Fruit fly (Drosophila melanogaster) whole organism, embryonic: ENCODE results near the gene Srp9.
A peak's percentile ranks its signal among the peaks of the same experiment; 100 is the strongest.

Experiments used
- Adf1 ChIP-seq: fragments of 200-800 bp; sonication (Bioruptor generic); IDR thresholded peaks from 2 replicates; pipeline ENCODE4 v1.3.6; 2022; ENCODE audit warnings: missing biosample characterization, missing genetic modification characterization
- Blimp-1 ChIP-seq: fragments of 200-800 bp; sonication (Bioruptor generic); optimal IDR thresholded peaks from 3 replicates; lab custom pipeline; 2018; ENCODE audit warnings: missing biosample characterization, missing genetic modification characterization, mild to moderate bottlenecking, moderate library complexity, missing genetic modification reagents
- CG10565 ChIP-seq: fragments of 200-800 bp; sonication (Bioruptor generic); optimal IDR thresholded peaks from 3 replicates; lab custom pipeline; 2016; ENCODE audit warnings: missing biosample characterization, mild to moderate bottlenecking, missing genetic modification characterization
- CG13287 ChIP-seq: fragments of 200-800 bp; sonication (Bioruptor generic); IDR thresholded peaks from 2 replicates; pipeline ENCODE4 v1.3.6; 2022; ENCODE audit warnings: missing biosample characterization, missing genetic modification characterization; ENCODE audit not compliant: partially characterized antibody
- CG14050 ChIP-seq: fragments of 200-800 bp; sonication (Bioruptor generic); IDR thresholded peaks from 3 replicates; pipeline ENCODE4 v1.3.6; 2022; ENCODE audit warnings: missing biosample characterization, missing genetic modification characterization
- CG14860 ChIP-seq: fragments of 200-800 bp; sonication (Bioruptor generic); IDR thresholded peaks from 3 replicates; pipeline ENCODE4 v1.3.6; 2022; ENCODE audit warnings: missing biosample characterization, missing genetic modification characterization; ENCODE audit not compliant: partially characterized antibody
- CG14965 ChIP-seq: fragments of 200-800 bp; sonication (Bioruptor generic); optimal IDR thresholded peaks from 2 replicates; lab custom pipeline; 2016; ENCODE audit warnings: missing biosample characterization, missing genetic modification characterization, borderline replicate concordance
- CG15479 ChIP-seq: fragments of 200-800 bp; sonication (Bioruptor generic); optimal IDR thresholded peaks from 3 replicates; lab custom pipeline; 2019; ENCODE audit warnings: missing biosample characterization, mild to moderate bottlenecking, missing genetic modification characterization, moderate library complexity
- CG18011 ChIP-seq: fragments of 200-800 bp; sonication (Bioruptor generic); optimal IDR thresholded peaks from 2 replicates; lab custom pipeline; 2017; ENCODE audit warnings: missing biosample characterization, missing genetic modification characterization, mild to moderate bottlenecking, moderate library complexity, missing genotype
- CG18262 ChIP-seq: fragments of 200-800 bp; optimal IDR thresholded peaks from 3 replicates; lab custom pipeline; 2019; ENCODE audit warnings: missing biosample characterization, mild to moderate bottlenecking, missing genetic modification characterization, moderate library complexity
- CG18619 ChIP-seq: fragments of 200-800 bp; sonication (Bioruptor generic); optimal IDR thresholded peaks from 3 replicates; lab custom pipeline; 2017; ENCODE audit warnings: missing biosample characterization, mild to moderate bottlenecking, missing genetic modification characterization
- CG2120 ChIP-seq: fragments of 200-800 bp; sonication (Bioruptor generic); optimal IDR thresholded peaks from 3 replicates; lab custom pipeline; 2016; ENCODE audit warnings: missing biosample characterization, missing genetic modification characterization
- CG2129 ChIP-seq: fragments of 200-800 bp; sonication (Bioruptor generic); IDR thresholded peaks from 2 replicates; pipeline ENCODE4 v1.3.6; 2022; ENCODE audit warnings: missing biosample characterization, missing genetic modification characterization; ENCODE audit not compliant: partially characterized antibody
- CG2199 ChIP-seq: fragments of 200-800 bp; sonication (Bioruptor generic); IDR thresholded peaks from 3 replicates; pipeline ENCODE4 v1.3.6; 2022; ENCODE audit warnings: missing biosample characterization, missing genetic modification characterization
- CG3163 ChIP-seq: fragments of 200-800 bp; sonication (Bioruptor generic); optimal IDR thresholded peaks from 3 replicates; lab custom pipeline; 2016; ENCODE audit warnings: missing biosample characterization, missing genetic modification characterization
- CG32767 ChIP-seq: fragments of 200-800 bp; sonication (Bioruptor generic); IDR thresholded peaks from 2 replicates; pipeline ENCODE4 v1.3.6; 2022; ENCODE audit warnings: missing biosample characterization, missing genetic modification characterization
- CG3281 ChIP-seq: fragments of 200-800 bp; sonication (Bioruptor generic); optimal IDR thresholded peaks from 3 replicates; lab custom pipeline; 2017; ENCODE audit warnings: missing biosample characterization, mild to moderate bottlenecking, missing genetic modification characterization
- CG33557 ChIP-seq: fragments of 200-800 bp; sonication (Bioruptor generic); optimal IDR thresholded peaks from 2 replicates; lab custom pipeline; 2019; ENCODE audit warnings: missing biosample characterization, mild to moderate bottlenecking, missing genetic modification characterization, moderate library complexity
- CG3838 ChIP-seq: fragments of 200-800 bp; sonication (Bioruptor generic); optimal IDR thresholded peaks from 3 replicates; lab custom pipeline; 2016; ENCODE audit warnings: missing biosample characterization, missing genetic modification characterization
- CG4282 ChIP-seq: fragments of 200-800 bp; sonication (Bioruptor generic); optimal IDR thresholded peaks from 2 replicates; lab custom pipeline; 2016; ENCODE audit warnings: missing biosample characterization, missing genetic modification characterization
- CG4854 ChIP-seq: fragments of 200-800 bp; sonication (Bioruptor generic); optimal IDR thresholded peaks from 2 replicates; lab custom pipeline; 2016; ENCODE audit warnings: missing biosample characterization, missing genetic modification characterization, inconsistent platforms
- CG7372 ChIP-seq: fragments of 200-800 bp; sonication (Bioruptor generic); IDR thresholded peaks from 2 replicates; pipeline ENCODE4 v1.3.6; 2022; ENCODE audit warnings: missing biosample characterization, missing genetic modification characterization
- CG7839 ChIP-seq: fragments of 200-800 bp; sonication (Bioruptor generic); optimal IDR thresholded peaks from 3 replicates; lab custom pipeline; 2018; ENCODE audit warnings: missing biosample characterization, mild to moderate bottlenecking, missing genetic modification characterization, moderate library complexity
- Doc3 ChIP-seq: fragments of 200-800 bp; sonication (Bioruptor generic); IDR thresholded peaks from 3 replicates; pipeline ENCODE4 v1.3.6; 2022; ENCODE audit warnings: missing biosample characterization, missing genetic modification characterization; ENCODE audit not compliant: partially characterized antibody
- Dp ChIP-seq: fragments of 200-800 bp; sonication (Bioruptor generic); optimal IDR thresholded peaks from 2 replicates; lab custom pipeline; 2018; ENCODE audit warnings: missing biosample characterization, mild to moderate bottlenecking, missing genetic modification characterization, moderate library complexity
- E2f1 ChIP-seq: fragments of 200-800 bp; sonication (Bioruptor generic); IDR thresholded peaks from 2 replicates; pipeline ENCODE4 v1.3.6; 2022; ENCODE audit warnings: missing biosample characterization, missing genetic modification characterization
- Lim3 ChIP-seq: fragments of 200-800 bp; sonication (Bioruptor generic); IDR thresholded peaks from 2 replicates; pipeline ENCODE4 v1.3.6; 2022; ENCODE audit warnings: missing biosample characterization, missing genetic modification characterization
- Lpt ChIP-seq: fragments of >200 bp; optimal IDR thresholded peaks from 2 replicates; lab custom pipeline; 2018; ENCODE audit warnings: missing biosample characterization, missing genetic modification characterization
- NK7.1 ChIP-seq: fragments of 200-800 bp; sonication (Bioruptor generic); optimal IDR thresholded peaks from 3 replicates; lab custom pipeline; 2016; ENCODE audit warnings: missing biosample characterization, missing genetic modification characterization
- Ptx1 ChIP-seq: fragments of 200-800 bp; sonication (Bioruptor generic); IDR thresholded peaks from 2 replicates; pipeline ENCODE4 v1.3.6; 2022; ENCODE audit warnings: missing biosample characterization, missing genetic modification characterization
- Rx ChIP-seq: fragments of 200-800 bp; sonication (Bioruptor generic); IDR thresholded peaks from 2 replicates; pipeline ENCODE4 v1.3.6; 2022; ENCODE audit warnings: missing biosample characterization, missing genetic modification characterization
- Scr ChIP-seq: fragments of 200-800 bp; sonication (Bioruptor generic); IDR thresholded peaks from 2 replicates; pipeline ENCODE4 v1.3.6; 2022; ENCODE audit warnings: missing biosample characterization, missing genetic modification characterization; ENCODE audit not compliant: partially characterized antibody
- aop ChIP-seq: fragments of 200-800 bp; sonication (Bioruptor generic); IDR thresholded peaks from 2 replicates; pipeline ENCODE4 v1.3.6; 2022; ENCODE audit warnings: missing biosample characterization, missing genetic modification characterization
- bab2 ChIP-seq: fragments of 200-800 bp; sonication (Bioruptor generic); optimal IDR thresholded peaks from 2 replicates; lab custom pipeline; 2016; ENCODE audit warnings: missing biosample characterization, missing genetic modification characterization
- cad ChIP-seq: fragments of >200 bp; optimal IDR thresholded peaks from 2 replicates; lab custom pipeline; 2017; ENCODE audit warnings: missing biosample characterization, missing genetic modification characterization
- ci ChIP-seq: fragments of 200-800 bp; sonication (Bioruptor generic); IDR thresholded peaks from 3 replicates; pipeline ENCODE4 v1.3.6; 2022; ENCODE audit warnings: missing biosample characterization, missing genetic modification characterization
- ham ChIP-seq: fragments of 200-800 bp; sonication (Bioruptor generic); IDR thresholded peaks from 2 replicates; pipeline ENCODE4 v1.3.6; 2022; ENCODE audit warnings: missing biosample characterization, missing genetic modification characterization
- her ChIP-seq: fragments of 200-800 bp; sonication (Bioruptor generic); optimal IDR thresholded peaks from 2 replicates; lab custom pipeline; 2016; ENCODE audit warnings: missing biosample characterization, missing genetic modification characterization
- hth ChIP-seq: fragments of >200 bp; optimal IDR thresholded peaks from 2 replicates; lab custom pipeline; 2017; ENCODE audit warnings: inconsistent platforms
- insv ChIP-seq, 2 experiments: fragments of 200-800 bp; sonication (Bioruptor generic); optimal IDR thresholded peaks; 3 replicates each; lab custom pipeline; 2016 to 2018; ENCODE audit warnings: missing biosample characterization in 2 of 2, missing genetic modification characterization in 2 of 2
- jing ChIP-seq: fragments of 200-800 bp; sonication (Bioruptor generic); optimal IDR thresholded peaks from 2 replicates; lab custom pipeline; 2018; ENCODE audit warnings: missing biosample characterization, mild to moderate bottlenecking, missing genetic modification characterization
- lab ChIP-seq: fragments of 200-800 bp; sonication (Bioruptor generic); optimal IDR thresholded peaks from 3 replicates; lab custom pipeline; 2017; ENCODE audit warnings: missing biosample characterization, missing genetic modification characterization, mild to moderate bottlenecking, moderate library complexity, missing genetic modification reagents
- mirr ChIP-seq: fragments of 200-800 bp; sonication (Bioruptor generic); optimal IDR thresholded peaks from 3 replicates; lab custom pipeline; 2018; ENCODE audit warnings: missing biosample characterization, mild to moderate bottlenecking, missing genetic modification characterization
- p53 ChIP-seq: fragments of 200-800 bp; sonication (Bioruptor generic); optimal IDR thresholded peaks from 2 replicates; lab custom pipeline; 2016; ENCODE audit warnings: missing biosample characterization, missing genetic modification characterization
- row ChIP-seq: fragments of 200-800 bp; sonication (Bioruptor generic); IDR thresholded peaks from 3 replicates; pipeline ENCODE4 v1.3.6; 2022; ENCODE audit warnings: missing biosample characterization, missing genetic modification characterization
- sens ChIP-seq: fragments of 200-800 bp; sonication (Bioruptor generic); peaks from one replicate; lab custom pipeline; 2016; ENCODE audit warnings: missing biosample characterization, missing genetic modification characterization
- ttk ChIP-seq: fragments of 200-800 bp; sonication (Bioruptor generic); IDR thresholded peaks from 2 replicates; pipeline ENCODE4 v2.1.2; 2022; ENCODE audit warnings: missing biosample characterization, missing genetic modification characterization
- unpg ChIP-seq: fragments of 200-800 bp; sonication (Bioruptor generic); optimal IDR thresholded peaks from 3 replicates; lab custom pipeline; 2018; ENCODE audit warnings: missing biosample characterization, mild to moderate bottlenecking, missing genetic modification characterization, moderate library complexity
- vnd ChIP-seq: fragments of 200-800 bp; sonication (Bioruptor generic); IDR thresholded peaks from 3 replicates; pipeline ENCODE4 v1.3.6; 2022; ENCODE audit warnings: missing biosample characterization, missing genetic modification characterization; ENCODE audit not compliant: partially characterized antibody
- wek ChIP-seq: fragments of 200-800 bp; sonication (Bioruptor generic); optimal IDR thresholded peaks from 3 replicates; lab custom pipeline; 2018; ENCODE audit warnings: missing biosample characterization, mild to moderate bottlenecking, missing genetic modification characterization, moderate library complexity

Srp9 gene

DNA sequence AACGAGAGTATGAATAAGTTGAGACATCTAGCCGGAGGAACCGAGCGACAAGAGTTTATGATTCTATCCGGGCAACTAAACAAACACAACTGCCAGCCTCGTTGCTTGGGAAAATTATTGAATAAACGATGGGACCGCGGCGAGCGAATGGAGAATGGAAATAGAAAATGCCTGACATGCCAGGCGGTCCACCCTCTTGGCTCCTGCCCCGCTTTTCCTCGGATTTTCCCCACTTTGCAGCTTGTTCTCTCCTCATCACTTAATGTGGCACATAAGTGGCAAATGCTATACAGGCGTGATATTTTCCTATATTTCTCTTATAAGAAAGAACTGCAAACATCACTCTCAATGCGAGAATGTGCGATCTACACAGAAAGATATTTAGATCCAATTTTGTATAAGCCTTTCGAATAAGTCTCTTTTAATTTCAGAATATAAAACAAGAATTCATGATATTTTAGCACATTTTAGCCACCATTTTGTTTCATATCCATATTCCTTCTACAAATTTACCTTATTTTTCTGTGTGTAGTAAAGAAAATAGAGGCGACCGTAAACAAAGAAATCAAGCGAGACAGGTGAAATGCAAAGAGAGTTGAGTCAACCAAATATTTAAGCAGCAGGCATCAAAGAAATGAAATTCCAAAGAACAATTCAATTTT, 32.6 kb upstream of the Srp9 start (continued):
- TF ChIP-seq CG14965 (peak; percentile 54), ham (GFP tag; lab: Robert Waterston, UW) (0 out of 2 replicates have a peak, but pooled peaks have one; percentile 25), bab2 (GFP tag; lab: Kevin White, UChicago) (peak; percentile 91), jing (GFP tag; lab: Kevin White, UChicago) (peak; percentile 58), CG3163 (peak; percentile 49), CG2199 (GFP tag; lab: Robert Waterston, UW) (no peak), CG15479 (GFP tag; lab: Kevin White, UChicago) (no peak), Scr (GFP tag; lab: Robert Waterston, UW) (no peak), Rx (peak; percentile 27; the same call in 1 of the 2 replicates), CG14860 (GFP tag; lab: Robert Waterston, UW) (no peak), Lim3 (GFP tag; lab: Robert Waterston, UW) (0 out of 2 replicates have a peak, but pooled peaks have one; percentile 51), her (GFP tag; lab: Kevin White, UChicago) (peak; percentile 63), ci (peak; percentile 94), row (GFP tag; lab: Robert Waterston, UW) (peak; percentile 86), CG18619 (GFP tag; lab: Kevin White, UChicago) (peak; percentile 82), cad (GFP tag; lab: Kevin White, UChicago) (no peak), insv (GFP tag; optimal IDR thresholded peaks at IDR 0.05; lab: Kevin White, UChicago) (peak in 1 of 2 experiments; percentile 8), lab (peak; percentile 89), CG7839 (tag; lab: Kevin White, UChicago) (peak; percentile 91), CG13287 (GFP tag; lab: Robert Waterston, UW) (no peak), CG7372 (GFP tag; lab: Robert Waterston, UW) (peak; percentile 45; the same call in 1 of the 2 replicates), CG2129 (GFP tag; lab: Robert Waterston, UW) (no peak), CG10565 (GFP tag; lab: Kevin White, UChicago) (no peak), Dp (GFP tag; lab: Kevin White, UChicago) (no peak), Blimp-1 (GFP tag; lab: Kevin White, UChicago) (peak; percentile 94), hth (lab: Kevin White, UChicago) (no peak), sens (peak; percentile 98), CG4282 (GFP tag; lab: Kevin White, UChicago) (peak; percentile 11), CG4854 (GFP tag; lab: Kevin White, UChicago) (peak; percentile 83), NK7.1 (peak; percentile 79), CG3281 (GFP tag; lab: Kevin White, UChicago) (peak; percentile 77), p53 (GFP tag; lab: Kevin White, UChicago) (peak; percentile 47), wek (GFP tag; lab: Kevin White, UChicago) (peak; percentile 20), Adf1 (no peak), CG2120 (GFP tag; lab: Kevin White, UChicago) (peak; percentile 84), mirr (GFP tag; lab: Kevin White, UChicago) (no peak), E2f1 (peak; percentile 86), ttk (GFP tag; lab: Robert Waterston, UW) (peak; percentile 88), unpg (GFP tag; lab: Kevin White, UChicago) (peak; percentile 89), Ptx1 (GFP tag; lab: Robert Waterston, UW) (peak; percentile 82), CG3838 (GFP tag; lab: Kevin White, UChicago) (peak; percentile 75), CG33557 (GFP tag; lab: Kevin White, UChicago) (peak; percentile 83), aop (GFP tag; lab: Robert Waterston, UW) (no peak), CG18011 (peak; percentile 49), CG14050 (peak; percentile 66), Doc3 (no peak), Lpt (GFP tag; lab: Kevin White, UChicago) (no peak), vnd (no peak), CG18262 (tag; lab: Kevin White, UChicago) (peak; percentile 93), CG32767 (GFP tag; lab: Robert Waterston, UW) (peak; percentile 75; the same call in 1 of the 2 replicates)
